Worm (Caenorhabditis elegans) whole organism, dauer: Measurements from ENCODE around the gene K02F3.2.
A peak's percentile ranks its signal among the peaks of the same experiment; 100 is the strongest.

ENCODE experiments used
- unc-62 ChIP-seq: sonication (generic microtip); optimal IDR thresholded peaks from 2 replicates; lab custom pipeline; 2017; ENCODE audit warnings: missing biosample characterization, missing genetic modification reagents, missing genetic modification characterization

Gene K02F3.2

DNA sequence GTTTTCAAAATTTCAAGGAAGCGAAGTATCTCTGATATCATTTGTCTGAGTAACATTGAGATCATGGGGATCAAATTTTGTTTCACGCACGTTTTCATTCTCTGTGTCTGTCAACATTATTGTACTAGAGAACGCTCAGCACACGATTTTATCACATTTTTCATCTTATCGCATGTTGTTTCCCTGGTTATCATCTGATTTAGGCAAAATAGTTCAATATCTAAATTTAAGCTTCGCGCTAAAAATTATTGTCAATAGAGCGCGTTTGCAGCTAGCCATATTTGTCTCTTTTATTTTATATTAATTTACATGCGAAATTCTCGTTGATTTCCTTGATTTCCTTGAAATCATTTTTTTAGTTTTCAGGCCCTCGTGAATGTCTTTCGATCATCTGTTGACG, at the start of gene K02F3.2:
Gene K02F3.2, plus strand, starts transcription at position 357 of the 400 bp plus-strand sequence.
- no peak for TF ChIP-seq unc-62 (GFP tag; lab: Kevin White, UChicago)

DNA sequence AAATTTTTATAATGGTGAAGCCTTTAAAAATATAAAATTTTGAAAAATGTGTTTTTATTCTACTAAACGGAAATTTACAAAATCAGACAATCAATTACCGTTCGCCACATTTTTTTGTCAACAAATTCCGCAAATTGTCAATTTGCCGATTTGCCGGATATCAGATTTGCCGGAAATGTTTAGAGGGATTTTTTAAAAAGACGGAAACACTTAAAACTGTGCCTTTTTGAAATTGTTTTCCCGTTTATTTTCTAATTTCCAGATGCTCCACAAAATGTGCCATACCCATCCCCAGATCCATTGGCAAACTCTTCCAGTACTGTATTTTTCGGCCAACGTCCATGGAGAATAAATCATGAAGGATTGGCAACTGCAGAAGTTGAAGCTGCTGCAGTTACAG, 48.1 kb upstream of the K02F3.2 start:
- no peak for TF ChIP-seq unc-62 (GFP tag; lab: Kevin White, UChicago)

DNA sequence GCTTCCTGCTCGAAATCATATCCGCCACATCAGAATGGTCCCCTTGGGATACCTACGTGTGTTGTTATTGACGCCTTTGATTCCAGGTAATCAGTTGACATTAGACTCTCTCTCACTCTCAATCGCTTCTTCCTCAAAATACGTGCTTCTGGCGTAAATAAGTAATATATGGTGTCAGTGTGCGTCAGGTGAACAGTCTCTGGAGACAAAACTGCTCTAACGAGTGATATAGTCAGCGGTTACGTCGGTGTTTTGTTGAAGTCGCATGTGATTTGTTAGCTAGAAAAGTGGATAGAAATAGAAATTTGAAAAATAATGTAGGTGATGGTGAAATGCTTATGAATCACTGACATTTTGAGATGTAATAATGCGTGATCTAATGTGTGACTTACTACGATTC, 43.6 kb upstream of the K02F3.2 start:
- no peak for TF ChIP-seq unc-62 (GFP tag; lab: Kevin White, UChicago)

DNA sequence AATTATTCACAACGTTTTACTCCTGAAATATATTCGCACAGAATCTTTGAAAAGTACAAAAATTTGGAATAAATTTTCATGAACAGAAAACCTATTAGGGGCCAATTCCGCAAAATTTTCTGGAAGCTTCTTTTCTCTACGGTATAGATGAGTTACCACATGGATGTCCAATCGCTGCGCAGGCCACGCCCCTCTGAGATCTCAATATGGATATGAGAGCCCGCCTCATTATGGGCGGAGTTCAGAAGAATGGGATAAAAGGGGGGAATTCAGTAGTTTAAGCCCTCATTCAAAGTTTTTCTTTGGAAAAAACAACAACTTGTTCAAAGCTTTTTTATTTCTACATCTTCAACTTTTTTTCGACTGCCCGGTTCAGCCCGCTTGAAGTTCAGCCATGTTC, 34.1 kb upstream of the K02F3.2 start, which contains the start of gene daf-7:
Gene daf-7, plus strand, starts transcription at position 301 of the 400 bp plus-strand sequence.
- no peak for TF ChIP-seq unc-62 (GFP tag; lab: Kevin White, UChicago)

- TF ChIP-seq unc-62 (GFP tag; lab: Kevin White, UChicago): no peak
Measured at ce11 chrIII:815845-816244, 29.8 kb upstream of the K02F3.2 start, which contains the start of gene dac-1. TSS of gene dac-1 (plus strand) at chrIII:816145.

ce11 chrIII:819313-819712, 26.3 kb upstream of the K02F3.2 start:
- TF ChIP-seq unc-62 (GFP tag; lab: Kevin White, UChicago): no peak

DNA sequence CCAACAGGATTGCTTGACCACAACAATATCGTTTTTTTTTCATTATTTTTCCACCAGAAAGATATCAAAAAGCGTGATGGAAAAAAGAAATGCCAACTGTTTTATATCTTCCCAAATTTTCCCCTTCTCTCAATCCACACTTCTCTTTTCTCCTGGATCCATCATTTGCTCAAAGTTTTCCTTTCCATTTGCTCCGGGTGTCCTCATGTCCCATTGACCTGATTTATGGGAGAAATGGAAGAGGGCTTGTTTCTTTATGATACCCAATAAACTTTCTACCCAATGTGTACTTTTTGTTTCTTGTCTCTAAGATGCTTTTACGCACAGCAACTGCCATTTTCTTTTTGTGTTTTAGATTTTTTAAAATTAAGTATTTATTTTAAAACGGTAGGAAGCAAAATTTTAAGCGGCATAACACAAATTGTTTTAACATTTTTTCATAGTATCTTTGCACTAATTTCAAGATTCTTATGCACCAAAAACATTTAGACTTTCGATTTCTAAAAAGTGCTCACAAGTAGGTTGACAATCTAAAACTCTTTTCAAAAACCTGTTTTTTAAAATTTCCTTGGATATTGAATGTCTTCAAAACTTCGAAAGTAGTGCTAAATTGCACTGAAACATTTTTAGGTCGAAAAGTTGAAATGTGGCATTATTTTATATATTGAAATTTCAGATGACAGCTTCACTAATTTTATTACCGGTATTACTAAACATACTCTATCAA, 22.9 kb upstream of the K02F3.2 start, which contains the start of gene clec-149:
Gene clec-149, plus strand, starts transcription at position 677 of the 727 bp plus-strand sequence.
- no peak for TF ChIP-seq unc-62 (GFP tag; lab: Kevin White, UChicago)

- no peak for TF ChIP-seq unc-62 (GFP tag; lab: Kevin White, UChicago)
Measured at ce11 chrIII:825256-825655, 20.4 kb upstream of the K02F3.2 start.

ce11 chrIII:831961-832360, 13.7 kb upstream of the K02F3.2 start, which contains the start of gene ceeh-1:
TSS of gene ceeh-1 (minus strand) at chrIII:832277.
- no peak for TF ChIP-seq unc-62 (GFP tag; lab: Kevin White, UChicago)

DNA sequence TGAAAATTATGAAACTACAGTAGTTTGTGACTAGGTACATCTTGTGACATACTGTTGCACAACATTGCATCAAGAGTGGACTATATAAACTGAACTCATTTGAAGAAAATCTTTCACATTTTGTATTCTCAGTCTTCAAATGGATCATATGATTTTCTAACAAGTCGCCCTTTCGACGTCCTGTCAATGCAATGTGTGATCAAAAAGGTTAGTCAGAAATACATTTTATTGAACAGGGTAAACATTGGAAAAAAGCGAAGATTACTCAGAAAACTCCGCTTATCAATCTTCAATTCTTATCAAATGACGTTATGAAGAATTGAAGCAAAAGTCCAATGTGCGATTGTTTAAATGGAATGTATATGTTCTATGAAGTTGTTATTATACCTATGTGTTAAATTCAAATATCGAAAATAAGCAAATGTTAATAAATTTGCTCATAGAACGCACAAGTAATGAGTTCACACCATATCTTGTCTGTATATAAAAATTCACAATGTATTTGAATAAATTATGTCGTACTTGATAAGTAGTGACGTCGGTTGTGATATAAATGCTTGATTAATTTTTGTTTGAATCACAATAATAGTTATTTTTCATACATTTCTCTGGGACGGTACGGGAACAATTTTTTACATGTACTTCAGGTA, 12.7 kb upstream of the K02F3.2 start, which contains the start of gene zip-2:
Gene zip-2, plus strand, starts transcription at position 128 of the 650 bp plus-strand sequence.
- TF ChIP-seq unc-62 (GFP tag; lab: Kevin White, UChicago): no peak

ce11 chrIII:833711-834442, 11.8 kb upstream of the K02F3.2 start:
- peak; percentile 9 for TF ChIP-seq unc-62 (GFP tag; lab: Kevin White, UChicago)

ce11 chrIII:834443-834815, 11.2 kb upstream of the K02F3.2 start:
- TF ChIP-seq unc-62 (GFP tag; lab: Kevin White, UChicago): no peak

- TF ChIP-seq unc-62 (GFP tag; lab: Kevin White, UChicago): no peak
Measured at ce11 chrIII:835208-835607, 10.4 kb upstream of the K02F3.2 start.

- TF ChIP-seq unc-62 (GFP tag; lab: Kevin White, UChicago): peak; percentile 20
Measured at ce11 chrIII:835713-836278, 9.8 kb upstream of the K02F3.2 start.

DNA sequence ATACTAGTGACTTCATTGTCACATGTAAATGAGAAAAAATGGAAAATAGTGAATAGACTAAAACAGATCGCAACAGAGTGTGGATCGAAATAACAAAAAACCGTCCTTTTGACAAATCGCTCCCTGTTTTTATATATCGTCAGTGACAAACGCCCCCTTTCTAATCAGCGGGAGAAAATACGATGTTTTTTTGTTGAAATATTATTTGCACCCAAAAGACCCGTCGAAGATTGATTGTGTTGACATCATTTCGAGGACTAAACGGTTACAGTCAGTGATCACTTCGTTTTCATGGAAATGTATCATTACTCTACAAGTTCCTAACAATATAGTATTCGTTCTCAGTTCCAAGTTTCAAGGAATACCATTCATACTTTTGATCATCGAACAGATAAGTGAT, 6.2 kb upstream of the K02F3.2 start, which contains the start of gene dos-3:
Gene dos-3, minus strand, starts transcription at position 101 of the 400 bp plus-strand sequence.
- TF ChIP-seq unc-62 (GFP tag; lab: Kevin White, UChicago): no peak
